Worm (Caenorhabditis elegans) whole organism, young adult: ENCODE measurements around the gene ztf-20.

ENCODE experiments used
- C17E4.6 ChIP-seq: fragments of 200-800 bp; sonication (Bioruptor generic); IDR thresholded peaks from 2 replicates; pipeline ENCODE4 v1.3.6; 2022; ENCODE audit warnings: missing genetic modification reagents, missing genetic modification characterization, missing compliant biosample characterization
- D2030.7 ChIP-seq: fragments of 200-800 bp; sonication (Bioruptor generic); IDR thresholded peaks from 2 replicates; pipeline ENCODE4 v1.3.6; 2022; ENCODE audit warnings: missing genetic modification reagents, missing genetic modification characterization, missing compliant biosample characterization
- F10E7.11 ChIP-seq: sonication (generic microtip); optimal IDR thresholded peaks from 2 replicates; lab custom pipeline; 2017; ENCODE audit warnings: mild to moderate bottlenecking, missing genetic modification characterization, moderate library complexity, missing compliant biosample characterization
- F22D6.2 ChIP-seq: sonication (generic microtip); optimal IDR thresholded peaks from 2 replicates; lab custom pipeline; 2016; ENCODE audit warnings: mild to moderate bottlenecking, missing genetic modification characterization, missing compliant biosample characterization
- F37B4.10 ChIP-seq: fragments of 200-800 bp; sonication (Bioruptor generic); IDR thresholded peaks from 2 replicates; pipeline ENCODE4 v1.3.6; 2022; ENCODE audit warnings: missing genetic modification characterization, missing compliant biosample characterization
- F49E8.2 ChIP-seq: sonication (generic microtip); optimal IDR thresholded peaks from 3 replicates; lab custom pipeline; 2017; ENCODE audit warnings: missing genetic modification characterization, mild to moderate bottlenecking, missing compliant biosample characterization, antibody characterized with exemption, moderate library complexity; ENCODE audit not compliant: insufficient read depth
- F57A8.1 ChIP-seq: fragments of 200-800 bp; sonication (Bioruptor generic); optimal IDR thresholded peaks from 2 replicates; lab custom pipeline; 2018; ENCODE audit warnings: mild to moderate bottlenecking, missing genetic modification characterization, moderate library complexity, missing compliant biosample characterization
- Y53G8AR.9 ChIP-seq: fragments of 200-800 bp; sonication (Bioruptor generic); conservative IDR thresholded peaks from 2 replicates; pipeline ENCODE4 v1.3.6; 2022; ENCODE audit warnings: missing genetic modification reagents, missing genetic modification characterization, missing compliant biosample characterization
- Y56A3A.18 ChIP-seq: fragments of 200-800 bp; sonication (Bioruptor generic); IDR thresholded peaks from 2 replicates; pipeline ENCODE4 v1.3.6; 2022; ENCODE audit warnings: missing genetic modification reagents, missing genetic modification characterization, missing compliant biosample characterization
- Y67H2A.10 ChIP-seq: fragments of 200-800 bp; sonication (Bioruptor generic); conservative IDR thresholded peaks from 2 replicates; pipeline ENCODE4 v1.3.6; 2022; ENCODE audit warnings: missing genetic modification reagents, missing genetic modification characterization, missing compliant biosample characterization
- Y95B8A.8 ChIP-seq: fragments of 200-800 bp; sonication (Bioruptor generic); IDR thresholded peaks from 2 replicates; pipeline ENCODE4 v1.3.6; 2022; ENCODE audit warnings: missing genetic modification reagents, missing genetic modification characterization, missing compliant biosample characterization
- ama-1 ChIP-seq, 3 experiments: fragments of 150-350 bp in 1 of 3; sonication (generic microtip) in 2 of 3; optimal IDR thresholded peaks; 2 replicates each; lab custom pipeline; 2014 to 2018; ENCODE audit warnings: missing biosample characterization in 2 of 3, missing genetic modification characterization in 2 of 3, missing genetic modification reagents in 2 of 3
- aptf-3 ChIP-seq: fragments of 200-800 bp; sonication (Bioruptor generic); IDR thresholded peaks from 2 replicates; pipeline ENCODE4 v1.3.6; 2022; ENCODE audit warnings: missing genetic modification characterization, missing compliant biosample characterization
- atf-7 ChIP-seq: sonication (generic microtip); optimal IDR thresholded peaks from 2 replicates; lab custom pipeline; 2017; ENCODE audit warnings: mild to moderate bottlenecking, missing genetic modification characterization, missing compliant biosample characterization
- attf-3 ChIP-seq: fragments of 200-800 bp; sonication (Bioruptor generic); conservative IDR thresholded peaks from 2 replicates; pipeline ENCODE4 v1.3.6; 2022; ENCODE audit warnings: missing genetic modification reagents, missing genetic modification characterization, missing compliant biosample characterization
- attf-6 ChIP-seq: fragments of 200-800 bp; sonication (Bioruptor generic); IDR thresholded peaks from 2 replicates; pipeline ENCODE4 v1.3.6; 2022; ENCODE audit warnings: missing genetic modification reagents, missing genetic modification characterization, missing compliant biosample characterization
- cebp-1 ChIP-seq, 2 experiments: fragments of 200-800 bp in 1 of 2; sonication (Bioruptor generic) in 1 of 2; sonication (generic microtip) in 1 of 2; IDR thresholded peaks in 1 of 2; optimal IDR thresholded peaks in 1 of 2; 2 replicates each; pipeline versions ENCODE4 v1.3.6 to Lab custom; 2017 to 2022; ENCODE audit warnings: missing compliant biosample characterization in 2 of 2, missing genetic modification characterization in 2 of 2, mild to moderate bottlenecking in 1 of 2, missing genetic modification reagents in 1 of 2, moderate library complexity in 1 of 2
- ceh-27 ChIP-seq: fragments of 200-800 bp; sonication (Bioruptor generic); optimal IDR thresholded peaks from 2 replicates; lab custom pipeline; 2018; ENCODE audit warnings: mild to moderate bottlenecking, missing genetic modification characterization, moderate library complexity, missing compliant biosample characterization
- chd-7 ChIP-seq: sonication (generic microtip); optimal IDR thresholded peaks from 2 replicates; lab custom pipeline; 2016; ENCODE audit warnings: mild to moderate bottlenecking, missing genetic modification characterization, moderate library complexity, missing compliant biosample characterization
- dpl-1 ChIP-seq: fragments of 150-350 bp; optimal IDR thresholded peaks from 2 replicates; lab custom pipeline; 2014; ENCODE audit warnings: missing biosample characterization, missing genetic modification reagents, missing genetic modification characterization
- efl-1 ChIP-seq: fragments of 150-350 bp; optimal IDR thresholded peaks from 2 replicates; lab custom pipeline; 2014; ENCODE audit warnings: missing biosample characterization, missing genetic modification reagents, missing genetic modification characterization
- ekl-4 ChIP-seq: fragments of 200-800 bp; sonication (Bioruptor generic); IDR thresholded peaks from 2 replicates; pipeline ENCODE4 v1.3.6; 2022; ENCODE audit warnings: missing genetic modification reagents, missing genetic modification characterization, missing compliant biosample characterization
- ets-4 ChIP-seq: fragments of 200-800 bp; sonication (Bioruptor generic); optimal IDR thresholded peaks from 2 replicates; lab custom pipeline; 2018; ENCODE audit warnings: mild to moderate bottlenecking, missing genetic modification characterization, missing compliant biosample characterization
- lag-1 ChIP-seq: fragments of 200-800 bp; sonication (Bioruptor generic); IDR thresholded peaks from 2 replicates; pipeline ENCODE4 v1.3.6; 2022; ENCODE audit warnings: missing genetic modification reagents, missing genetic modification characterization, missing compliant biosample characterization
- let-607 ChIP-seq, 2 experiments: fragments of 200-800 bp in 1 of 2; sonication (Bioruptor generic) in 1 of 2; sonication (generic microtip) in 1 of 2; optimal IDR thresholded peaks; 2 replicates each; lab custom pipeline; 2016 to 2018; ENCODE audit warnings: mild to moderate bottlenecking in 2 of 2, missing compliant biosample characterization in 2 of 2, missing genetic modification characterization in 2 of 2, moderate library complexity in 2 of 2, missing genotype in 1 of 2
- lin-54 ChIP-seq: fragments of 200-800 bp; sonication (Bioruptor generic); optimal IDR thresholded peaks from 2 replicates; lab custom pipeline; 2018; ENCODE audit warnings: mild to moderate bottlenecking, missing genetic modification characterization, missing compliant biosample characterization
- lsl-1 ChIP-seq: fragments of 200-800 bp; sonication (Bioruptor generic); optimal IDR thresholded peaks from 2 replicates; lab custom pipeline; 2018; ENCODE audit warnings: mild to moderate bottlenecking, missing genetic modification characterization, moderate library complexity, missing compliant biosample characterization
- lsy-27 ChIP-seq: sonication (generic microtip); optimal IDR thresholded peaks from 2 replicates; lab custom pipeline; 2017; ENCODE audit warnings: missing genetic modification characterization, mild to moderate bottlenecking, missing compliant biosample characterization, antibody characterized with exemption, missing genotype, borderline replicate concordance; ENCODE audit not compliant: insufficient read depth
- madf-10 ChIP-seq: sonication (generic microtip); optimal IDR thresholded peaks from 2 replicates; lab custom pipeline; 2016; ENCODE audit warnings: mild to moderate bottlenecking, missing genetic modification characterization, missing compliant biosample characterization
- madf-3 ChIP-seq: fragments of 200-800 bp; sonication (Bioruptor generic); IDR thresholded peaks from 2 replicates; pipeline ENCODE4 v1.3.6; 2022; ENCODE audit warnings: missing genetic modification reagents, missing genetic modification characterization, missing compliant biosample characterization
- madf-8 ChIP-seq: fragments of 200-800 bp; sonication (Bioruptor generic); conservative IDR thresholded peaks from 2 replicates; pipeline ENCODE4 v1.3.6; 2022; ENCODE audit warnings: missing genetic modification reagents, missing genetic modification characterization, missing compliant biosample characterization
- mcd-1 ChIP-seq: fragments of 200-800 bp; sonication (Bioruptor generic); IDR thresholded peaks from 2 replicates; pipeline ENCODE4 v1.3.6; 2022; ENCODE audit warnings: missing genetic modification reagents, missing genetic modification characterization, missing compliant biosample characterization
- mel-28 ChIP-seq: sonication (generic microtip); optimal IDR thresholded peaks from 2 replicates; lab custom pipeline; 2016; ENCODE audit warnings: borderline replicate concordance, mild to moderate bottlenecking, missing genetic modification characterization, missing compliant biosample characterization
- mes-4 ChIP-seq: sonication (generic microtip); optimal IDR thresholded peaks from 2 replicates; lab custom pipeline; 2016; ENCODE audit warnings: missing genotype, missing genetic modification characterization, missing compliant biosample characterization
- mxl-1 ChIP-seq: sonication (generic microtip); optimal IDR thresholded peaks from 2 replicates; lab custom pipeline; 2016; ENCODE audit warnings: missing genetic modification characterization, missing compliant biosample characterization
- nfya-1 ChIP-seq: sonication (generic microtip); optimal IDR thresholded peaks from 2 replicates; lab custom pipeline; 2017; ENCODE audit warnings: antibody characterized with exemption, missing compliant biosample characterization, missing genetic modification characterization, borderline replicate concordance; ENCODE audit not compliant: insufficient read depth
- nhr-179 ChIP-seq: sonication (generic microtip); optimal IDR thresholded peaks from 2 replicates; lab custom pipeline; 2016; ENCODE audit warnings: mild to moderate bottlenecking, missing genetic modification characterization, missing compliant biosample characterization
- nhr-27 ChIP-seq: fragments of 200-800 bp; sonication (Bioruptor generic); optimal IDR thresholded peaks from 2 replicates; lab custom pipeline; 2018; ENCODE audit warnings: mild to moderate bottlenecking, missing genetic modification characterization, moderate library complexity, missing compliant biosample characterization
- sdz-38 ChIP-seq: sonication (generic microtip); optimal IDR thresholded peaks from 2 replicates; lab custom pipeline; 2016; ENCODE audit warnings: missing genotype, missing genetic modification characterization, missing compliant biosample characterization
- sptf-2 ChIP-seq: fragments of 200-800 bp; sonication (Bioruptor generic); optimal IDR thresholded peaks from 2 replicates; lab custom pipeline; 2018; ENCODE audit warnings: mild to moderate bottlenecking, missing genetic modification characterization, missing compliant biosample characterization
- tlf-1 ChIP-seq: fragments of 200-800 bp; sonication (Bioruptor generic); optimal IDR thresholded peaks from 2 replicates; lab custom pipeline; 2018; ENCODE audit warnings: mild to moderate bottlenecking, missing genetic modification characterization, missing compliant biosample characterization
- unc-62 ChIP-seq: fragments of 150-350 bp; optimal IDR thresholded peaks from 2 replicates; lab custom pipeline; 2014; ENCODE audit warnings: missing biosample characterization, missing genetic modification reagents, missing genetic modification characterization
- zfh-2 ChIP-seq: fragments of 200-800 bp; sonication (Bioruptor generic); conservative IDR thresholded peaks from 2 replicates; pipeline ENCODE4 v1.3.6; 2022; ENCODE audit warnings: missing genetic modification reagents, missing genetic modification characterization, missing compliant biosample characterization
- zim-3 ChIP-seq: sonication (generic microtip); optimal IDR thresholded peaks from 2 replicates; lab custom pipeline; 2017; ENCODE audit warnings: mild to moderate bottlenecking, missing genetic modification characterization, moderate library complexity, missing compliant biosample characterization
- ztf-22 ChIP-seq: fragments of 200-800 bp; sonication (Bioruptor generic); optimal IDR thresholded peaks from 2 replicates; lab custom pipeline; 2018; ENCODE audit warnings: mild to moderate bottlenecking, missing genetic modification characterization, moderate library complexity, missing compliant biosample characterization
- ztf-25 ChIP-seq: fragments of 200-800 bp; sonication (Bioruptor generic); IDR thresholded peaks from 2 replicates; pipeline ENCODE4 v1.3.6; 2022; ENCODE audit warnings: missing genetic modification reagents, missing genetic modification characterization, missing compliant biosample characterization

Gene ztf-20

ce11 chrV:18980980-18981529, 21.1 kb upstream of the ztf-20 start, which contains the start of the genes mrps-35 and sws-1:
Gene mrps-35 (plus strand): TSS chrV:18981306.
Gene sws-1 (minus strand): TSS chrV:18981479.
- peak; percentile 45; the same call in 1 of the 2 replicates for TF ChIP-seq attf-3 (GFP tag; lab: Robert Waterston, UW)
- no peak for TF ChIP-seq cebp-1 (GFP tag; IDR thresholded peaks at IDR 0.05; lab: Robert Waterston, UW)
- no peak for TF ChIP-seq cebp-1 (tag; optimal IDR thresholded peaks at IDR 0.05; lab: Kevin White, UChicago)
- no peak for TF ChIP-seq unc-62 (GFP tag; lab: Kevin White, UChicago)
- TF ChIP-seq mxl-1, result no peak
- peak; percentile 22 for TF ChIP-seq tlf-1 (GFP tag; lab: Kevin White, UChicago)
- no peak for TF ChIP-seq ztf-22 (GFP tag; lab: Kevin White, UChicago)
- no peak for TF ChIP-seq F49E8.2 (tag; lab: Kevin White, UChicago)
- TF ChIP-seq madf-10 (tag; lab: Kevin White, UChicago), result peak; percentile 37
- no peak for TF ChIP-seq ekl-4 (GFP tag; lab: Robert Waterston, UW)
- TF ChIP-seq F22D6.2 (tag; lab: Kevin White, UChicago), result peak; percentile 27
- peak; percentile 68 for TF ChIP-seq D2030.7 (GFP tag; lab: Robert Waterston, UW)
- TF ChIP-seq lag-1 (GFP tag; lab: Robert Waterston, UW), result no peak
- TF ChIP-seq lin-54 (GFP tag; lab: Kevin White, UChicago), result peak; percentile 84
- TF ChIP-seq let-607 (tag; optimal IDR thresholded peaks at IDR 0.05; lab: Kevin White, UChicago), result peak in 1 of 2 experiments; percentile 53
- no peak for TF ChIP-seq F57A8.1
- no peak for TF ChIP-seq mes-4 (tag; lab: Kevin White, UChicago)
- TF ChIP-seq dpl-1, result peak; percentile 59
- peak; percentile 60 for TF ChIP-seq efl-1
- TF ChIP-seq ama-1 (optimal IDR thresholded peaks at IDR 0.05; lab: Kevin White, UChicago), result no peak
- no peak for TF ChIP-seq ama-1 (GFP tag; optimal IDR thresholded peaks at IDR 0.05; lab: Kevin White, UChicago)
- TF ChIP-seq mel-28 (tag; lab: Kevin White, UChicago), result no peak
- no peak for TF ChIP-seq attf-6 (GFP tag; lab: Robert Waterston, UW)
- TF ChIP-seq ets-4, result no peak
- no peak for TF ChIP-seq zim-3 (tag; lab: Kevin White, UChicago)
- no peak for TF ChIP-seq madf-3 (GFP tag; lab: Robert Waterston, UW)
- no peak for TF ChIP-seq F37B4.10 (GFP tag; lab: Robert Waterston, UW)
- TF ChIP-seq mcd-1 (GFP tag; lab: Robert Waterston, UW), result peak; percentile 74
- no peak for TF ChIP-seq sptf-2
- TF ChIP-seq nfya-1 (tag; lab: Kevin White, UChicago), result no peak
- no peak for TF ChIP-seq nhr-27 (tag; lab: Kevin White, UChicago)
- TF ChIP-seq sdz-38, result no peak
- no peak for TF ChIP-seq Y53G8AR.9 (GFP tag; lab: Robert Waterston, UW)
- TF ChIP-seq atf-7, result peak; percentile 23
- no peak for TF ChIP-seq ztf-25 (GFP tag; lab: Robert Waterston, UW)
- no peak for TF ChIP-seq C17E4.6 (GFP tag; lab: Robert Waterston, UW)
- 0 out of 2 replicates have a peak, but pooled peaks have one; percentile 33 for TF ChIP-seq madf-8
- no peak for TF ChIP-seq Y56A3A.18 (GFP tag; lab: Robert Waterston, UW)
- peak; percentile 70 for TF ChIP-seq ceh-27
- no peak for TF ChIP-seq zfh-2 (GFP tag; lab: Robert Waterston, UW)
- TF ChIP-seq nhr-179, result no peak
- TF ChIP-seq lsl-1 (GFP tag; lab: Kevin White, UChicago), result peak; percentile 43
- 0 out of 2 replicates have a peak, but pooled peaks have one; percentile 33 for TF ChIP-seq Y95B8A.8 (GFP tag; lab: Robert Waterston, UW)
- TF ChIP-seq Y67H2A.10 (GFP tag; lab: Robert Waterston, UW), result no peak; the same call in 1 of the 2 replicates
- no peak for TF ChIP-seq F10E7.11 (tag; lab: Kevin White, UChicago)
- TF ChIP-seq lsy-27 (tag; lab: Kevin White, UChicago), result no peak
- TF ChIP-seq chd-7 (tag; lab: Kevin White, UChicago), result no peak
- no peak for TF ChIP-seq aptf-3 (GFP tag; lab: Robert Waterston, UW)
